Fruit fly (Drosophila melanogaster) whole organism: Measurements from ENCODE around the gene mei-41.

ENCODE experiments used
- Dll ChIP-seq: fragments of >200 bp; optimal IDR thresholded peaks from 2 replicates; lab custom pipeline; 2017
- psq ChIP-seq: fragments of >200 bp; optimal IDR thresholded peaks from 2 replicates; lab custom pipeline; 2017

dm6 chrX:16350062-16350461 lies 41.4 kb upstream of the mei-41 start, which contains the start of gene sl:
- TF ChIP-seq Dll, result no peak
- TF ChIP-seq psq (lab: Kevin White, UChicago), result no peak
